Fruit fly (Drosophila melanogaster): ENCODE data around the gene CG5122.

The CG5122 gene

dm6 chr2L:13183150-13183549 is 52.8 kb downstream of the CG5122 start, which contains the start of gene Rsph1:
Rsph1 (plus strand) TSS chr2L:13183450.
- TF ChIP-seq CG8478 (optimal IDR thresholded peaks at IDR 0.05) (no peak), CTCF (optimal IDR thresholded peaks at IDR 0.05) (no peak)

Measured in S2 (cell line).